Worm (Caenorhabditis elegans): ENCODE measurements around the gene exc-6.

exc-6 gene

DNA sequence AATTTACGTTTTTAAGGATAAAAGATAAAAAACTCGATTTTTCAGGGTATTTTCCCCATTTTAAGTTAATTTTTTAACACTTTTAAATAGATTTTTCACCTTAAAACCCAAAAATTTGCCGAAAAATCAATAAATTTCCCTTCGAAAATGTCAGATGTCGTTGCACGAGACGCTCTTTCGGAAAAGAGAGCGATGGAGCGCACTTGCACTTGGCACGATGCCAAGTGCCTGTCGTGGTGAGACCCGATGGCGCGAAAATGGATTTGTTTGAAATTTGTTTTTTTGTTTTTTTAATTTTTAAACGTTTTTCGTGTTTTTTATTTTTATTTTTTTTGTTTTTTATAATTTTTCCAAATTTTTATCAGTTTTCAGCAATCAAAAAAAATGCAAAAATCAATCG, 22.5 kb upstream of the exc-6 start, which contains the start of the genes rab-18 and kbp-4:
TSS of gene rab-18 (minus strand) at position 240 of the 400 bp plus-strand sequence.
TSS of gene kbp-4 (plus strand) at position 366 of the 400 bp plus-strand sequence.
- peak; percentile 67 for TF ChIP-seq nhr-25 (tag; optimal IDR thresholded peaks at IDR 0.05; ENCODE audit: borderline replicate concordance, insufficient read depth)
- peak; percentile 98 for TF ChIP-seq dve-1 (tag; optimal IDR thresholded peaks at IDR 0.05; ENCODE audit: insufficient read depth)
- peak; percentile 77 for TF ChIP-seq ctbp-1 (GFP tag; IDR thresholded peaks at IDR 0.05)
- TF ChIP-seq lin-39 (tag; optimal IDR thresholded peaks at IDR 0.05), result no peak
- peak; percentile 73 for TF ChIP-seq duxl-1 (tag; optimal IDR thresholded peaks at IDR 0.05; ENCODE audit: poor library complexity)
- no peak; the same call in 1 of the 2 replicates for TF ChIP-seq zfp-3 (GFP tag; conservative IDR thresholded peaks at IDR 0.05)
- no peak for TF ChIP-seq T20F7.1 (GFP tag; optimal IDR thresholded peaks at IDR 0.05)
- TF ChIP-seq dmd-8 (GFP tag; IDR thresholded peaks at IDR 0.05), result no peak
- TF ChIP-seq lin-15B (tag; optimal IDR thresholded peaks at IDR 0.05), result peak; percentile 85
- TF ChIP-seq Y5F2A.4 (GFP tag; optimal IDR thresholded peaks at IDR 0.05), result no peak
- no peak for TF ChIP-seq fos-1 (tag; optimal IDR thresholded peaks at IDR 0.05)
- no peak for TF ChIP-seq gei-8 (GFP tag; optimal IDR thresholded peaks at IDR 0.05)
- TF ChIP-seq attf-4 (tag; optimal IDR thresholded peaks at IDR 0.05), result no peak
- TF ChIP-seq dpl-1 (GFP tag; optimal IDR thresholded peaks at IDR 0.05), result peak; percentile 99
- peak; percentile 76 for TF ChIP-seq T26A8.4 (GFP tag; IDR thresholded peaks at IDR 0.05)
- peak; percentile 91 for TF ChIP-seq hlh-11 (tag; optimal IDR thresholded peaks at IDR 0.05)
- no peak for TF ChIP-seq unc-39 (tag; optimal IDR thresholded peaks at IDR 0.05)
- TF ChIP-seq cey-2 (tag; optimal IDR thresholded peaks at IDR 0.05; ENCODE audit: borderline replicate concordance, insufficient read depth), result no peak
- TF ChIP-seq lin-13 (GFP tag; optimal IDR thresholded peaks at IDR 0.05), result peak; percentile 96
- TF ChIP-seq mes-2 (tag; optimal IDR thresholded peaks at IDR 0.05; ENCODE audit: poor library complexity, severe bottlenecking), result peak; percentile 94
- TF ChIP-seq nhr-76 (tag; optimal IDR thresholded peaks at IDR 0.05), result peak; percentile 21
- no peak for TF ChIP-seq R02D3.7 (tag; optimal IDR thresholded peaks at IDR 0.05)
- TF ChIP-seq ceh-28 (tag; optimal IDR thresholded peaks at IDR 0.05), result peak; percentile 41
- TF ChIP-seq lsy-2 (tag; optimal IDR thresholded peaks at IDR 0.05), result peak; percentile 85 to 97
- TF ChIP-seq Y75B8A.6 (GFP tag; IDR thresholded peaks at IDR 0.05), result no peak
- TF ChIP-seq nhr-6 (tag; optimal IDR thresholded peaks at IDR 0.05), result peak; percentile 93
- no peak for TF ChIP-seq mxl-2 (GFP tag; conservative IDR thresholded peaks at IDR 0.05)
- peak; percentile 84 for TF ChIP-seq ceh-20 (GFP tag; IDR thresholded peaks at IDR 0.05)
- peak; percentile 51; the same call in 1 of the 2 replicates for TF ChIP-seq Y48G9A.11 (GFP tag; IDR thresholded peaks at IDR 0.05)
- TF ChIP-seq ceh-62 (tag; optimal IDR thresholded peaks at IDR 0.05), result no peak
- TF ChIP-seq ZK546.5 (tag; optimal IDR thresholded peaks at IDR 0.05), result peak in 1 of 2 experiments; percentile 56
- TF ChIP-seq nhr-11 (tag; optimal IDR thresholded peaks at IDR 0.05), result peak; percentile 92
- TF ChIP-seq nhr-102 (tag; optimal IDR thresholded peaks at IDR 0.05), result peak; percentile 82
- peak; percentile 75 for TF ChIP-seq arid-1 (GFP tag; conservative IDR thresholded peaks at IDR 0.05)
- TF ChIP-seq F37D6.2 (tag; optimal IDR thresholded peaks at IDR 0.05), result peak; percentile 82
- 0 out of 2 replicates have a peak, but pooled peaks have one; percentile 54 for TF ChIP-seq nhr-42 (GFP tag; IDR thresholded peaks at IDR 0.05)
- no peak for TF ChIP-seq skn-1 (tag; optimal IDR thresholded peaks at IDR 0.05)
- TF ChIP-seq vab-7 (GFP tag; IDR thresholded peaks at IDR 0.05), result peak; percentile 19; the same call in 1 of the 2 replicates
- TF ChIP-seq nhr-48 (tag; optimal IDR thresholded peaks at IDR 0.05), result no peak
- no peak for TF ChIP-seq zag-1 (tag; optimal IDR thresholded peaks at IDR 0.05)
- no peak for TF ChIP-seq Y105C5A.15 (GFP tag; IDR thresholded peaks at IDR 0.05)
- TF ChIP-seq nhr-237 (tag; optimal IDR thresholded peaks at IDR 0.05), result no peak
- TF ChIP-seq set-16 (GFP tag; IDR thresholded peaks at IDR 0.05), result no peak
- TF ChIP-seq ceh-32 (tag; optimal IDR thresholded peaks at IDR 0.05; ENCODE audit: poor library complexity), result no peak
- TF ChIP-seq mdl-1 (tag; optimal IDR thresholded peaks at IDR 0.05), result peak; percentile 56 to 96
- TF ChIP-seq egl-43 (GFP tag; IDR thresholded peaks at IDR 0.05), result 0 out of 2 replicates have a peak, but pooled peaks have one; percentile 27
- TF ChIP-seq aly-2 (tag; optimal IDR thresholded peaks at IDR 0.05), result no peak
- peak; percentile 64 for TF ChIP-seq ztf-7 (tag; optimal IDR thresholded peaks at IDR 0.05)
- TF ChIP-seq dmd-6 (GFP tag; IDR thresholded peaks at IDR 0.05), result peak; percentile 80
- no peak for TF ChIP-seq lir-3 (tag; optimal IDR thresholded peaks at IDR 0.05)
- TF ChIP-seq F10B5.3 (tag; optimal IDR thresholded peaks at IDR 0.05), result peak; percentile 13
